Fruit fly (Drosophila melanogaster) whole organism, embryonic: ENCODE measurements around the gene Ns1.

ENCODE experiments used
- Awh ChIP-seq: fragments of 200-800 bp; sonication (Bioruptor generic); IDR thresholded peaks from 2 replicates; pipeline ENCODE4, ENCODE4 v1.3.6; 2022; ENCODE audit warnings: missing biosample characterization, missing genetic modification characterization
- B-H2 ChIP-seq: fragments of 200-800 bp; sonication (Bioruptor generic); optimal IDR thresholded peaks from 2 replicates; lab custom pipeline; 2018; ENCODE audit warnings: missing biosample characterization, mild to moderate bottlenecking, missing genetic modification characterization
- CG10543 ChIP-seq: fragments of 200-800 bp; sonication (Bioruptor generic); optimal IDR thresholded peaks from 3 replicates; lab custom pipeline; 2017; ENCODE audit warnings: missing biosample characterization, mild to moderate bottlenecking, missing genetic modification characterization, moderate library complexity
- CG12391 ChIP-seq: fragments of 200-800 bp; sonication (Bioruptor generic); optimal IDR thresholded peaks from 3 replicates; lab custom pipeline; 2018; ENCODE audit warnings: missing biosample characterization, mild to moderate bottlenecking, missing genetic modification characterization, moderate library complexity
- CG18764 ChIP-seq: fragments of 200-800 bp; sonication (Bioruptor generic); optimal IDR thresholded peaks from 3 replicates; lab custom pipeline; 2016; ENCODE audit warnings: missing biosample characterization, missing genetic modification characterization
- CG34224 ChIP-seq: fragments of 200-800 bp; sonication (Bioruptor generic); IDR thresholded peaks from 3 replicates; pipeline ENCODE4 v1.3.6; 2022; ENCODE audit warnings: missing biosample characterization, missing genetic modification characterization; ENCODE audit not compliant: partially characterized antibody
- CG6654 ChIP-seq: fragments of 200-800 bp; sonication (Bioruptor generic); optimal IDR thresholded peaks from 2 replicates; lab custom pipeline; 2017; ENCODE audit warnings: missing biosample characterization, mild to moderate bottlenecking, missing genetic modification characterization
- CG7928 ChIP-seq: fragments of 200-800 bp; sonication (Bioruptor generic); optimal IDR thresholded peaks from 2 replicates; lab custom pipeline; 2017; ENCODE audit warnings: missing biosample characterization, mild to moderate bottlenecking, missing genetic modification characterization
- CG8089 ChIP-seq: fragments of 200-800 bp; sonication (Bioruptor generic); optimal IDR thresholded peaks from 3 replicates; lab custom pipeline; 2016; ENCODE audit warnings: missing biosample characterization, missing genetic modification characterization
- D19A ChIP-seq: fragments of 200-800 bp; optimal IDR thresholded peaks from 3 replicates; lab custom pipeline; 2019; ENCODE audit warnings: missing biosample characterization, mild to moderate bottlenecking, missing genetic modification characterization, moderate library complexity
- Doc2 ChIP-seq: fragments of 200-800 bp; sonication (Bioruptor generic); IDR thresholded peaks from 2 replicates; pipeline ENCODE4 v1.3.6; 2022; ENCODE audit warnings: missing biosample characterization, missing genetic modification characterization
- Dp ChIP-seq: fragments of 200-800 bp; sonication (Bioruptor generic); optimal IDR thresholded peaks from 2 replicates; lab custom pipeline; 2018; ENCODE audit warnings: missing biosample characterization, mild to moderate bottlenecking, missing genetic modification characterization, moderate library complexity
- Drgx ChIP-seq: fragments of 200-800 bp; sonication (Bioruptor generic); IDR thresholded peaks from 2 replicates; pipeline ENCODE4 v1.3.6; 2022; ENCODE audit warnings: missing biosample characterization, missing genetic modification characterization
- Fer2 ChIP-seq: fragments of 200-800 bp; sonication (Bioruptor generic); optimal IDR thresholded peaks from 2 replicates; lab custom pipeline; 2018; ENCODE audit warnings: missing biosample characterization, mild to moderate bottlenecking, missing genetic modification characterization, moderate library complexity
- Fer3 ChIP-seq: fragments of 200-800 bp; sonication (Bioruptor generic); optimal IDR thresholded peaks from 2 replicates; lab custom pipeline; 2018; ENCODE audit warnings: missing biosample characterization, mild to moderate bottlenecking, missing genetic modification characterization, moderate library complexity
- Mad ChIP-seq: fragments of 200-800 bp; sonication (Bioruptor generic); optimal IDR thresholded peaks from 2 replicates; lab custom pipeline; 2016; ENCODE audit warnings: missing biosample characterization, missing genetic modification characterization
- Med ChIP-seq: fragments of 200-800 bp; sonication (Bioruptor generic); peaks from one replicate; lab custom pipeline; 2016; ENCODE audit warnings: missing biosample characterization, missing genetic modification characterization, mild to moderate bottlenecking, inconsistent platforms, moderate library complexity
- Mrtf ChIP-seq: fragments of 200-800 bp; sonication (Bioruptor generic); IDR thresholded peaks from 3 replicates; pipeline ENCODE4 v1.3.6; 2022; ENCODE audit warnings: missing biosample characterization, missing genetic modification characterization
- Nf-YB ChIP-seq: fragments of 200-800 bp; sonication (Bioruptor generic); optimal IDR thresholded peaks from 3 replicates; lab custom pipeline; 2019; ENCODE audit warnings: missing biosample characterization, mild to moderate bottlenecking, missing genetic modification characterization, moderate library complexity
- Rfx ChIP-seq: fragments of 200-800 bp; sonication (Bioruptor generic); IDR thresholded peaks from 2 replicates; pipeline ENCODE4 v1.3.6; 2022; ENCODE audit warnings: missing biosample characterization, missing genetic modification characterization
- Stat92E ChIP-seq, 3 experiments: fragments of >200 bp in 2 of 3; fragments of 200-800 bp in 1 of 3; sonication (Bioruptor generic) in 1 of 3; optimal IDR thresholded peaks; 2 replicates each; lab custom pipeline; 2017 to 2019; ENCODE audit warnings: missing biosample characterization in 3 of 3, missing genetic modification characterization in 3 of 3, mild to moderate bottlenecking in 1 of 3, moderate library complexity in 1 of 3
- TFAM ChIP-seq: fragments of 200-800 bp; sonication (Bioruptor generic); optimal IDR thresholded peaks from 2 replicates; lab custom pipeline; 2017; ENCODE audit warnings: missing biosample characterization, missing genetic modification characterization, inconsistent platforms
- ash1 ChIP-seq: fragments of 200-800 bp; sonication (Bioruptor generic); optimal IDR thresholded peaks from 2 replicates; lab custom pipeline; 2018; ENCODE audit warnings: missing biosample characterization, mild to moderate bottlenecking, missing genetic modification characterization
- bbx ChIP-seq: fragments of 200-800 bp; sonication (Bioruptor generic); IDR thresholded peaks from 2 replicates; pipeline ENCODE4 v1.3.6; 2022; ENCODE audit warnings: missing biosample characterization, missing genetic modification characterization; ENCODE audit not compliant: partially characterized antibody
- bowl ChIP-seq: fragments of 200-800 bp; sonication (Bioruptor generic); IDR thresholded peaks from 2 replicates; pipeline ENCODE4 v1.3.6; 2022; ENCODE audit warnings: missing biosample characterization, missing genetic modification characterization
- cato ChIP-seq: fragments of 200-800 bp; sonication (Bioruptor generic); optimal IDR thresholded peaks from 2 replicates; lab custom pipeline; 2016; ENCODE audit warnings: missing biosample characterization, missing genetic modification characterization, borderline replicate concordance
- chinmo ChIP-seq: fragments of 200-800 bp; sonication (Bioruptor generic); IDR thresholded peaks from 4 replicates; pipeline ENCODE4 v1.3.6; 2022; ENCODE audit warnings: missing biosample characterization, missing genetic modification characterization; ENCODE audit not compliant: partially characterized antibody
- corto ChIP-seq: fragments of 200-800 bp; sonication (Bioruptor generic); optimal IDR thresholded peaks from 2 replicates; lab custom pipeline; 2016; ENCODE audit warnings: missing biosample characterization, mild to moderate bottlenecking, missing genetic modification characterization, moderate library complexity
- crol ChIP-seq: fragments of 200-800 bp; sonication (Bioruptor generic); IDR thresholded peaks from 2 replicates; pipeline ENCODE4 v1.3.6; 2022; ENCODE audit warnings: missing biosample characterization, missing genetic modification characterization
- cwo ChIP-seq: fragments of 200-800 bp; sonication (Bioruptor generic); optimal IDR thresholded peaks from 3 replicates; lab custom pipeline; 2017; ENCODE audit warnings: missing biosample characterization, missing genetic modification characterization, mild to moderate bottlenecking, moderate library complexity, missing genetic modification reagents
- dan ChIP-seq: fragments of 200-800 bp; sonication (Bioruptor generic); IDR thresholded peaks from 2 replicates; pipeline ENCODE4 v1.3.6; 2022; ENCODE audit warnings: missing biosample characterization, missing genetic modification characterization
- fu2 ChIP-seq: fragments of 200-800 bp; sonication (Bioruptor generic); optimal IDR thresholded peaks from 2 replicates; lab custom pipeline; 2016; ENCODE audit warnings: missing biosample characterization, missing genetic modification characterization
- gce ChIP-seq: fragments of 200-800 bp; sonication (Bioruptor generic); IDR thresholded peaks from 3 replicates; pipeline ENCODE4 v1.3.6; 2022; ENCODE audit warnings: missing biosample characterization, missing genetic modification characterization
- gcm2 ChIP-seq: fragments of 200-800 bp; sonication (Bioruptor generic); optimal IDR thresholded peaks from 2 replicates; lab custom pipeline; 2016; ENCODE audit warnings: missing biosample characterization, missing genetic modification characterization
- insv ChIP-seq, 2 experiments: fragments of 200-800 bp; sonication (Bioruptor generic); optimal IDR thresholded peaks; 3 replicates each; lab custom pipeline; 2016 to 2018; ENCODE audit warnings: missing biosample characterization in 2 of 2, missing genetic modification characterization in 2 of 2
- jigr1 ChIP-seq: fragments of 200-800 bp; sonication (Bioruptor generic); IDR thresholded peaks from 3 replicates; pipeline ENCODE4 v1.3.6; 2022; ENCODE audit warnings: missing biosample characterization, missing genetic modification characterization
- jumu ChIP-seq: fragments of 200-800 bp; sonication (Bioruptor generic); optimal IDR thresholded peaks from 3 replicates; lab custom pipeline; 2016; ENCODE audit warnings: missing biosample characterization, missing genetic modification characterization
- ken ChIP-seq: fragments of 200-800 bp; sonication (Bioruptor generic); IDR thresholded peaks from 3 replicates; pipeline ENCODE4 v1.3.6; 2022; ENCODE audit warnings: missing biosample characterization, missing genetic modification characterization
- kni ChIP-seq: fragments of 200-800 bp; sonication (Bioruptor generic); optimal IDR thresholded peaks from 3 replicates; lab custom pipeline; 2017; ENCODE audit warnings: mild to moderate bottlenecking, missing biosample characterization, missing genetic modification reagents, missing genetic modification characterization
- lbe ChIP-seq: fragments of 200-800 bp; sonication (Bioruptor generic); optimal IDR thresholded peaks from 2 replicates; lab custom pipeline; 2016; ENCODE audit warnings: missing biosample characterization, mild to moderate bottlenecking, missing genetic modification characterization
- rib ChIP-seq: fragments of 200-800 bp; sonication (Bioruptor generic); IDR thresholded peaks from 2 replicates; pipeline ENCODE4 v1.3.6; 2022; ENCODE audit warnings: missing biosample characterization, missing genetic modification characterization
- sqz ChIP-seq: fragments of 200-800 bp; sonication (Bioruptor generic); optimal IDR thresholded peaks from 3 replicates; lab custom pipeline; 2018; ENCODE audit warnings: missing biosample characterization, mild to moderate bottlenecking, missing genetic modification characterization
- stc ChIP-seq: fragments of 200-800 bp; sonication (Bioruptor generic); IDR thresholded peaks from 2 replicates; pipeline ENCODE4 v1.3.6; 2022; ENCODE audit warnings: missing biosample characterization, missing genetic modification characterization
- tgo ChIP-seq: fragments of 200-800 bp; sonication (Bioruptor generic); IDR thresholded peaks from 3 replicates; pipeline ENCODE4 v1.3.6; 2022; ENCODE audit warnings: missing biosample characterization, missing genetic modification characterization
- tll ChIP-seq, 2 experiments: fragments of 200-800 bp in 1 of 2; fragments of >200 bp in 1 of 2; sonication (Bioruptor generic) in 1 of 2; optimal IDR thresholded peaks; 2 replicates each; lab custom pipeline; 2017 to 2019; ENCODE audit warnings: missing biosample characterization in 2 of 2, missing genetic modification characterization in 2 of 2, mild to moderate bottlenecking in 1 of 2, moderate library complexity in 1 of 2
- ttk ChIP-seq: fragments of 200-800 bp; sonication (Bioruptor generic); IDR thresholded peaks from 2 replicates; pipeline ENCODE4 v2.1.2; 2022; ENCODE audit warnings: missing biosample characterization, missing genetic modification characterization
- z ChIP-seq: fragments of 200-800 bp; sonication (Bioruptor generic); IDR thresholded peaks from 3 replicates; pipeline ENCODE4 v1.3.6; 2022; ENCODE audit warnings: missing biosample characterization, missing genetic modification characterization
- zen ChIP-seq: fragments of 200-800 bp; sonication (Bioruptor generic); optimal IDR thresholded peaks from 3 replicates; lab custom pipeline; 2018; ENCODE audit warnings: missing biosample characterization, mild to moderate bottlenecking, missing genetic modification characterization, moderate library complexity

Ns1 gene

DNA sequence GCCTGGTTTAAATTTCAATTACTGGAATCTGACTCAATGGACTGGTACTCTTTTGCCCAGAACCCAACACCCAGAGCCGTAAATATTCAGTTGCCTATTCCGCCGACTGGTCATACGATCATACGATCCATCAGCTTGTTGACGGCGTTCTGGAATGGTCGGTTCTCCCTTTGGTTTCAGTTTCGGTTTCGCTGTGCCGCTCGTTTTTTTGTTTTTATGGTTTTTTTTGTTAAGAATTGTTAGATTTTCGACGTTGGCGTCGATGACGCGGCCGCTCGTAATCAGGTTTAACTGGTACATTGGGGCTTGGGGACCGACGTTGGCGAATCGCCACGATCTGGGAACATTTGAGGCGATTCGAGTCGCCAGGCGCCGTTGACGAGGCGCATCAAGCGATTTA, 9.8 kb downstream of the Ns1 start (continued):
- TF ChIP-seq CG7928 (no peak), ash1 (GFP tag; lab: Kevin White, UChicago) (no peak), gcm2 (GFP tag; lab: Kevin White, UChicago) (no peak), CG10543 (peak; percentile 64), Med (GFP tag; lab: Kevin White, UChicago) (no peak), CG18764 (GFP tag; lab: Kevin White, UChicago) (no peak), fu2 (GFP tag; lab: Kevin White, UChicago) (no peak), D19A (tag; lab: Kevin White, UChicago) (no peak), CG6654 (GFP tag; lab: Kevin White, UChicago) (no peak), sqz (peak; percentile 67), chinmo (peak; percentile 78; the same call in 2 of the 4 replicates), insv (GFP tag; optimal IDR thresholded peaks at IDR 0.05; lab: Kevin White, UChicago) (no peak), CG34224 (GFP tag; lab: Robert Waterston, UW) (0 out of 3 replicates have a peak, but pooled peaks have one; percentile 25), bbx (GFP tag; lab: Robert Waterston, UW) (no peak), tgo (GFP tag; lab: Robert Waterston, UW) (no peak), B-H2 (GFP tag; lab: Kevin White, UChicago) (no peak), cwo (GFP tag; lab: Kevin White, UChicago) (peak; percentile 3), Rfx (GFP tag; lab: Robert Waterston, UW) (0 out of 2 replicates have a peak, but pooled peaks have one; percentile 4), Mad (GFP tag; lab: Kevin White, UChicago) (no peak), CG8089 (GFP tag; lab: Kevin White, UChicago) (no peak), Fer2 (tag; lab: Kevin White, UChicago) (no peak)
- TF ChIP-seq, all 482 proteins: peak for 15

DNA sequence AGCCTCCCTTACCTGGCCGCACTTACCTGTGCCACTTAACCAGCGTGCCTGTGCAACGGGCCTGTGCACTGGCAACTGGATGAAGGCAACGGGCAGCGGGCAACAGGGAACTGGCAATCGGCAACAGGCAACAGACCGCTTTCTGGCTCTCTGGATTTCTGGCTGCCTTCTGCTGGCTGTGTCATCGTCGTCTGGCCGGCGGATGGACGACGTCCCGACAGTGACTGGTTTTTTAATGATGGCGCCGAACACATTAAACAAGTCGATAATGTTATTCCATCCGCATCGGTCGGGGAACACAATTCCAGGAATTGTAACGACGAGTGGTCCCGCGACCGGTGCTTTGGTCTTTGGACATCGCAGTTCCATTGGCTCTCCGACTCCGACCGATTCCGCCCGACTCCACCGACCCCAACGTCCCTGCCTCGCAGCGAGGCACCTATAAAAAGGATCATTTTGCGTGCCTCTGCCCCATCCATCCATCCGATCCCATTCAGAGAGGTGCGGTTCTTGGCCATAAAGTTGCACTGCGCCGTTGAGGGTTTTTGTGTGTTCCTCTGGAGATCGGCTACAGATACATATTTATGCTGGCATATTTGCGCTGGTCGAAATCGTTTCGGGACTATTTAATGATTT, 10.6 kb downstream of the Ns1 start:
- no peak for TF ChIP-seq insv (GFP tag; optimal IDR thresholded peaks at IDR 0.05; lab: Kevin White, UChicago)
- TF ChIP-seq Stat92E (GFP tag; optimal IDR thresholded peaks at IDR 0.05; lab: Kevin White, UChicago): peak in 1 of 3 experiments; percentile 80
- TF ChIP-seq CG6654 (GFP tag; lab: Kevin White, UChicago): no peak
- no peak for TF ChIP-seq TFAM (GFP tag; lab: Kevin White, UChicago)
- TF ChIP-seq ken: peak; percentile 51; the same call in 1 of the 3 replicates
- TF ChIP-seq jumu: no peak
- TF ChIP-seq gcm2 (GFP tag; lab: Kevin White, UChicago): no peak
- peak; percentile 53 for TF ChIP-seq kni (GFP tag; lab: Kevin White, UChicago)
- TF ChIP-seq Drgx: 0 out of 2 replicates have a peak, but pooled peaks have one; percentile 13
- no peak for TF ChIP-seq rib (GFP tag; lab: Robert Waterston, UW)
- no peak for TF ChIP-seq bowl
- no peak for TF ChIP-seq Awh (GFP tag; lab: Robert Waterston, UW)
- TF ChIP-seq stc (GFP tag; lab: Robert Waterston, UW): no peak
- 0 out of 4 replicates have a peak, but pooled peaks have one; percentile 15 for TF ChIP-seq chinmo
- 0 out of 2 replicates have a peak, but pooled peaks have one; percentile 5 for TF ChIP-seq ttk
- TF ChIP-seq Dp (GFP tag; lab: Kevin White, UChicago): no peak
- no peak for TF ChIP-seq Doc2 (GFP tag; lab: Robert Waterston, UW)
- no peak for TF ChIP-seq dan (GFP tag; lab: Robert Waterston, UW)
- TF ChIP-seq Fer3 (tag; lab: Kevin White, UChicago): no peak
- TF ChIP-seq tll (GFP tag; optimal IDR thresholded peaks at IDR 0.05; lab: Kevin White, UChicago): peak in 1 of 2 experiments; percentile 6
- TF ChIP-seq Mrtf (GFP tag; lab: Robert Waterston, UW): no peak
- no peak for TF ChIP-seq CG12391 (tag; lab: Kevin White, UChicago)
- TF ChIP-seq corto (GFP tag; lab: Kevin White, UChicago): peak; percentile 64
- TF ChIP-seq lbe: peak; percentile 12
- no peak for TF ChIP-seq jigr1 (GFP tag; lab: Robert Waterston, UW)
- TF ChIP-seq crol (GFP tag; lab: Robert Waterston, UW): peak; percentile 33; the same call in 1 of the 2 replicates
- no peak for TF ChIP-seq Nf-YB (GFP tag; lab: Kevin White, UChicago)
- TF ChIP-seq cato (GFP tag; lab: Kevin White, UChicago): no peak
- peak; percentile 89 for TF ChIP-seq zen (tag; lab: Kevin White, UChicago)
- TF ChIP-seq z (GFP tag; lab: Robert Waterston, UW): no peak
- no peak for TF ChIP-seq gce (GFP tag; lab: Robert Waterston, UW)
